Fruit fly (Drosophila melanogaster): ENCODE results near the gene Obp93a.

- no peak for TF ChIP-seq CTCF (optimal IDR thresholded peaks at IDR 0.05)
- no peak for TF ChIP-seq CG8478 (optimal IDR thresholded peaks at IDR 0.05)
Measured at dm6 chr3R:21090230-21091021, 39.1 kb downstream of the Obp93a start.
